Worm (Caenorhabditis elegans) whole organism, L2 larva: ENCODE data around the gene C44H4.8.

ENCODE experiments used
- C34F6.9 ChIP-seq: fragments of 150-350 bp; optimal IDR thresholded peaks from 2 replicates; lab custom pipeline; 2014; ENCODE audit warnings: missing biosample characterization, missing genetic modification characterization
- F13H6.1 ChIP-seq: sonication (generic microtip); optimal IDR thresholded peaks from 2 replicates; lab custom pipeline; 2016; ENCODE audit warnings: missing genetic modification characterization, missing compliant biosample characterization
- R02D3.7 ChIP-seq: fragments of 150-350 bp; optimal IDR thresholded peaks from 2 replicates; lab custom pipeline; 2014; ENCODE audit warnings: missing biosample characterization, missing genetic modification characterization
- Y55F3AM.14 ChIP-seq: fragments of 200-800 bp; sonication (Bioruptor generic); optimal IDR thresholded peaks from 2 replicates; lab custom pipeline; 2018; ENCODE audit warnings: mild to moderate bottlenecking, missing genetic modification characterization, missing compliant biosample characterization
- ZK546.5 ChIP-seq: sonication (generic microtip); optimal IDR thresholded peaks from 2 replicates; lab custom pipeline; 2017; ENCODE audit warnings: missing biosample characterization, missing genetic modification characterization
- alr-1 ChIP-seq: fragments of 150-350 bp; optimal IDR thresholded peaks from 2 replicates; lab custom pipeline; 2014; ENCODE audit warnings: missing biosample characterization, missing genetic modification characterization
- aly-2 ChIP-seq: fragments of 150-350 bp; optimal IDR thresholded peaks from 2 replicates; lab custom pipeline; 2014; ENCODE audit warnings: missing biosample characterization, missing genetic modification characterization
- ama-1 ChIP-seq: fragments of 150-350 bp; optimal IDR thresholded peaks from 2 replicates; lab custom pipeline; 2018; ENCODE audit warnings: inconsistent platforms
- blmp-1 ChIP-seq: sonication (generic microtip); optimal IDR thresholded peaks from 2 replicates; lab custom pipeline; 2017; ENCODE audit warnings: missing genetic modification characterization, mild to moderate bottlenecking, missing compliant biosample characterization, antibody characterized with exemption, moderate library complexity; ENCODE audit not compliant: insufficient read depth
- ceh-16 ChIP-seq: fragments of 150-350 bp; optimal IDR thresholded peaks from 2 replicates; lab custom pipeline; 2014; ENCODE audit warnings: missing biosample characterization, missing genetic modification characterization
- ceh-82 ChIP-seq: fragments of 150-350 bp; optimal IDR thresholded peaks from 2 replicates; lab custom pipeline; 2014; ENCODE audit warnings: missing biosample characterization, missing genetic modification characterization
- crh-2 ChIP-seq: sonication (generic microtip); optimal IDR thresholded peaks from 2 replicates; lab custom pipeline; 2017; ENCODE audit warnings: missing biosample characterization, missing genetic modification characterization
- dmd-4 ChIP-seq: sonication (generic microtip); optimal IDR thresholded peaks from 2 replicates; lab custom pipeline; 2017; ENCODE audit warnings: missing biosample characterization, missing genetic modification characterization
- egl-27 ChIP-seq: sonication (generic microtip); optimal IDR thresholded peaks from 3 replicates; lab custom pipeline; 2017; ENCODE audit warnings: missing biosample characterization, missing genetic modification reagents, missing genetic modification characterization
- elt-1 ChIP-seq: fragments of 150-350 bp; optimal IDR thresholded peaks from 2 replicates; lab custom pipeline; 2014; ENCODE audit warnings: missing biosample characterization, missing genetic modification characterization
- elt-3 ChIP-seq: sonication (generic microtip); optimal IDR thresholded peaks from 2 replicates; lab custom pipeline; 2017; ENCODE audit warnings: missing biosample characterization, missing genetic modification characterization
- fos-1 ChIP-seq: fragments of 150-350 bp; optimal IDR thresholded peaks from 2 replicates; lab custom pipeline; 2014; ENCODE audit warnings: missing biosample characterization, missing genetic modification characterization
- gmeb-1 ChIP-seq: fragments of 150-350 bp; optimal IDR thresholded peaks from 2 replicates; lab custom pipeline; 2014; ENCODE audit warnings: missing biosample characterization, missing genetic modification characterization
- lin-11 ChIP-seq: fragments of 150-350 bp; sonication (generic microtip); optimal IDR thresholded peaks from 2 replicates; lab custom pipeline; 2014; ENCODE audit warnings: missing biosample characterization, missing genetic modification characterization, inconsistent platforms, mixed read lengths
- lin-13 ChIP-seq: fragments of 150-350 bp; optimal IDR thresholded peaks from 2 replicates; lab custom pipeline; 2014; ENCODE audit warnings: missing biosample characterization, missing genetic modification reagents, missing genetic modification characterization
- lin-39 ChIP-seq: fragments of 150-350 bp; optimal IDR thresholded peaks from 2 replicates; lab custom pipeline; 2014; ENCODE audit warnings: missing biosample characterization, missing genetic modification reagents, missing genetic modification characterization
- lsy-2 ChIP-seq, 2 experiments: fragments of 150-350 bp in 1 of 2; sonication (generic microtip) in 1 of 2; optimal IDR thresholded peaks; 2 replicates each; lab custom pipeline; 2014 to 2017; ENCODE audit warnings: missing biosample characterization in 2 of 2, missing genetic modification characterization in 2 of 2
- mab-5 ChIP-seq: fragments of 150-350 bp; optimal IDR thresholded peaks from 2 replicates; lab custom pipeline; 2014; ENCODE audit warnings: missing biosample characterization, missing genetic modification characterization
- mbf-1 ChIP-seq: sonication (generic microtip); optimal IDR thresholded peaks from 2 replicates; lab custom pipeline; 2017; ENCODE audit warnings: missing biosample characterization, missing genetic modification characterization
- mdl-1 ChIP-seq, 2 experiments: fragments of 150-350 bp in 1 of 2; sonication (generic microtip) in 1 of 2; optimal IDR thresholded peaks; 2 replicates each; lab custom pipeline; 2017; ENCODE audit warnings: missing biosample characterization in 2 of 2, missing genetic modification characterization in 2 of 2
- nhr-10 ChIP-seq: sonication (generic microtip); optimal IDR thresholded peaks from 2 replicates; lab custom pipeline; 2017; ENCODE audit warnings: missing biosample characterization, missing genetic modification characterization
- nhr-11 ChIP-seq: fragments of 150-350 bp; optimal IDR thresholded peaks from 2 replicates; lab custom pipeline; 2014; ENCODE audit warnings: missing biosample characterization, missing genetic modification characterization
- nhr-12 ChIP-seq: fragments of 150-350 bp; optimal IDR thresholded peaks from 2 replicates; lab custom pipeline; 2014; ENCODE audit warnings: missing biosample characterization, missing genetic modification characterization
- nhr-129 ChIP-seq: fragments of 150-350 bp; optimal IDR thresholded peaks from 2 replicates; lab custom pipeline; 2014; ENCODE audit warnings: missing biosample characterization, missing genetic modification characterization
- nhr-21 ChIP-seq: fragments of 150-350 bp; optimal IDR thresholded peaks from 2 replicates; lab custom pipeline; 2014; ENCODE audit warnings: missing biosample characterization, missing genetic modification characterization
- nhr-23 ChIP-seq: fragments of 150-350 bp; optimal IDR thresholded peaks from 2 replicates; lab custom pipeline; 2014; ENCODE audit warnings: missing biosample characterization, missing genetic modification reagents, missing genetic modification characterization
- nhr-237 ChIP-seq: fragments of 150-350 bp; optimal IDR thresholded peaks from 2 replicates; lab custom pipeline; 2014; ENCODE audit warnings: missing biosample characterization, missing genetic modification characterization
- nhr-25 ChIP-seq: fragments of 150-350 bp; sonication (generic microtip); optimal IDR thresholded peaks from 3 replicates; lab custom pipeline; 2014; ENCODE audit warnings: missing biosample characterization, missing genetic modification characterization
- nhr-6 ChIP-seq: fragments of 150-350 bp; optimal IDR thresholded peaks from 2 replicates; lab custom pipeline; 2014; ENCODE audit warnings: missing biosample characterization, missing genetic modification characterization
- nhr-77 ChIP-seq: fragments of 150-350 bp; optimal IDR thresholded peaks from 2 replicates; lab custom pipeline; 2014; ENCODE audit warnings: missing biosample characterization, missing genetic modification characterization
- peb-1 ChIP-seq: fragments of 150-350 bp; optimal IDR thresholded peaks from 2 replicates; lab custom pipeline; 2014; ENCODE audit warnings: missing biosample characterization, missing genetic modification characterization
- sem-4 ChIP-seq: fragments of 150-350 bp; optimal IDR thresholded peaks from 2 replicates; lab custom pipeline; 2014; ENCODE audit warnings: missing biosample characterization, missing genetic modification reagents, missing genetic modification characterization
- skn-1 ChIP-seq: sonication (generic microtip); optimal IDR thresholded peaks from 2 replicates; lab custom pipeline; 2017; ENCODE audit warnings: missing biosample characterization, missing genetic modification characterization
- sma-3 ChIP-seq: sonication (generic microtip); optimal IDR thresholded peaks from 2 replicates; lab custom pipeline; 2016; ENCODE audit warnings: missing genetic modification reagents, missing genetic modification characterization, missing compliant biosample characterization
- sma-9 ChIP-seq, 2 experiments: fragments of 150-350 bp in 1 of 2; sonication (generic microtip) in 1 of 2; optimal IDR thresholded peaks; 2 replicates each; lab custom pipeline; 2014 to 2016; ENCODE audit warnings: missing genetic modification characterization in 2 of 2, mild to moderate bottlenecking in 1 of 2, missing biosample characterization in 1 of 2, missing compliant biosample characterization in 1 of 2, missing genetic modification reagents in 1 of 2, moderate library complexity in 1 of 2
- snpc-4 ChIP-seq: fragments of 150-350 bp; optimal IDR thresholded peaks from 2 replicates; lab custom pipeline; 2014; ENCODE audit warnings: missing biosample characterization, missing genetic modification characterization
- unc-39 ChIP-seq: fragments of 150-350 bp; optimal IDR thresholded peaks from 2 replicates; lab custom pipeline; 2014; ENCODE audit warnings: missing biosample characterization, missing genetic modification characterization
- unc-55 ChIP-seq: fragments of 150-350 bp; sonication (generic microtip); optimal IDR thresholded peaks from 3 replicates; lab custom pipeline; 2014; ENCODE audit warnings: missing biosample characterization, missing genetic modification reagents, missing genetic modification characterization
- unc-62 ChIP-seq: fragments of 150-350 bp; optimal IDR thresholded peaks from 2 replicates; lab custom pipeline; 2014; ENCODE audit warnings: missing biosample characterization, missing genetic modification reagents, missing genetic modification characterization
- zag-1 ChIP-seq: fragments of 150-350 bp; optimal IDR thresholded peaks from 2 replicates; lab custom pipeline; 2014; ENCODE audit warnings: missing biosample characterization, missing genetic modification characterization
- ztf-1 ChIP-seq: fragments of 200-800 bp; sonication (Bioruptor generic); conservative IDR thresholded peaks from 2 replicates; pipeline ENCODE4 v1.3.6; 2022; ENCODE audit warnings: missing genetic modification characterization, missing compliant biosample characterization
- ztf-11 ChIP-seq: sonication (generic microtip); optimal IDR thresholded peaks from 2 replicates; lab custom pipeline; 2017; ENCODE audit warnings: missing biosample characterization, missing genetic modification characterization
- ztf-4 ChIP-seq: fragments of 150-350 bp; optimal IDR thresholded peaks from 2 replicates; lab custom pipeline; 2014; ENCODE audit warnings: missing biosample characterization, missing genetic modification characterization

C44H4.8 gene

ce11 chrX:14636712-14637111, 41.8 kb downstream of the C44H4.8 start (continued):
- no peak for TF ChIP-seq nhr-21
- no peak for TF ChIP-seq F13H6.1
- TF ChIP-seq lin-39 (tag; lab: Kevin White, UChicago) = no peak
- TF ChIP-seq unc-62 (GFP tag; lab: Kevin White, UChicago) = no peak
- no peak for TF ChIP-seq peb-1 (tag; lab: Kevin White, UChicago)
- no peak for TF ChIP-seq nhr-77 (tag; lab: Kevin White, UChicago)
- TF ChIP-seq dmd-4 (tag; lab: Kevin White, UChicago) = no peak
- no peak for TF ChIP-seq blmp-1 (tag; lab: Kevin White, UChicago)
- TF ChIP-seq zag-1 (tag; lab: Kevin White, UChicago) = peak; percentile 59

ce11 chrX:14637445-14637844, 42.5 kb downstream of the C44H4.8 start:
- TF ChIP-seq snpc-4 (tag; lab: Kevin White, UChicago) = peak; percentile 85
- no peak for TF ChIP-seq nhr-6

ce11 chrX:14639941-14640340, 45.0 kb downstream of the C44H4.8 start:
- TF ChIP-seq F13H6.1 = peak; percentile 52
- no peak for TF ChIP-seq nhr-25
- no peak for TF ChIP-seq mab-5 (tag; lab: Kevin White, UChicago)
- peak; percentile 74 for TF ChIP-seq C34F6.9
- TF ChIP-seq gmeb-1 (tag; lab: Kevin White, UChicago) = no peak
- TF ChIP-seq ztf-4 (tag; lab: Kevin White, UChicago) = no peak
- no peak for TF ChIP-seq peb-1 (tag; lab: Kevin White, UChicago)
- TF ChIP-seq alr-1 = no peak
- TF ChIP-seq ceh-16 (tag; lab: Kevin White, UChicago) = no peak
- TF ChIP-seq elt-1 (tag; lab: Kevin White, UChicago) = no peak
- no peak for TF ChIP-seq snpc-4 (tag; lab: Kevin White, UChicago)
- TF ChIP-seq unc-55 = peak; percentile 65
- no peak for TF ChIP-seq nhr-10 (tag; lab: Kevin White, UChicago)
- TF ChIP-seq nhr-237 = no peak
- peak; percentile 4 for TF ChIP-seq fos-1 (tag; lab: Kevin White, UChicago)
- TF ChIP-seq ztf-1 (GFP tag; lab: Robert Waterston, UW) = no peak
- no peak for TF ChIP-seq elt-3
- TF ChIP-seq ztf-11 (tag; lab: Kevin White, UChicago) = no peak
- TF ChIP-seq aly-2 (tag; lab: Kevin White, UChicago) = no peak
- no peak for TF ChIP-seq unc-39 (tag; lab: Kevin White, UChicago)
- TF ChIP-seq nhr-77 (tag; lab: Kevin White, UChicago) = no peak
- TF ChIP-seq nhr-6 = no peak
- TF ChIP-seq egl-27 = no peak
- peak; percentile 79 for TF ChIP-seq zag-1 (tag; lab: Kevin White, UChicago)
- TF ChIP-seq nhr-23 (tag; lab: Kevin White, UChicago) = no peak
- no peak for TF ChIP-seq mbf-1
- TF ChIP-seq sma-3 (GFP tag; lab: Kevin White, UChicago) = no peak
- TF ChIP-seq lin-11 (tag; lab: Kevin White, UChicago) = peak; percentile 59
- TF ChIP-seq sem-4 (tag; lab: Kevin White, UChicago) = peak; percentile 20
- TF ChIP-seq sma-9 (GFP tag; optimal IDR thresholded peaks at IDR 0.05; lab: Kevin White, UChicago) = no peak
- no peak for TF ChIP-seq sma-9 (tag; optimal IDR thresholded peaks at IDR 0.05; lab: Kevin White, UChicago)
- no peak for TF ChIP-seq nhr-11
- TF ChIP-seq R02D3.7 = no peak
- no peak for TF ChIP-seq ama-1 (lab: Kevin White, UChicago)
- no peak for TF ChIP-seq nhr-12
- peak; percentile 5 for TF ChIP-seq ceh-82 (tag; lab: Kevin White, UChicago)
- peak; percentile 3 for TF ChIP-seq Y55F3AM.14
- no peak for TF ChIP-seq dmd-4 (tag; lab: Kevin White, UChicago)
- TF ChIP-seq nhr-21 = no peak
- peak; percentile 12 to 38 for TF ChIP-seq lsy-2 (tag; optimal IDR thresholded peaks at IDR 0.05; lab: Kevin White, UChicago)
- no peak for TF ChIP-seq blmp-1 (tag; lab: Kevin White, UChicago)
- TF ChIP-seq ZK546.5 (tag; lab: Kevin White, UChicago) = no peak
- no peak for TF ChIP-seq lin-39 (tag; lab: Kevin White, UChicago)
- no peak for TF ChIP-seq lin-13 (GFP tag; lab: Kevin White, UChicago)
- TF ChIP-seq nhr-129 (tag; lab: Kevin White, UChicago) = peak; percentile 68
- no peak for TF ChIP-seq unc-62 (GFP tag; lab: Kevin White, UChicago)
- no peak for TF ChIP-seq mdl-1 (tag; optimal IDR thresholded peaks at IDR 0.05; lab: Kevin White, UChicago)
- peak; percentile 59 for TF ChIP-seq crh-2
- no peak for TF ChIP-seq skn-1 (tag; lab: Kevin White, UChicago)
